Worm (Caenorhabditis elegans) whole organism, young adult: ENCODE results near the gene mocs-1.

Experiments used
- atf-7 ChIP-seq: sonication (generic microtip); optimal IDR thresholded peaks from 2 replicates; lab custom pipeline; 2017; ENCODE audit warnings: mild to moderate bottlenecking, missing genetic modification characterization, missing compliant biosample characterization
- attf-3 ChIP-seq: fragments of 200-800 bp; sonication (Bioruptor generic); conservative IDR thresholded peaks from 2 replicates; pipeline ENCODE4 v1.3.6; 2022; ENCODE audit warnings: missing genetic modification reagents, missing genetic modification characterization, missing compliant biosample characterization
- ceh-79 ChIP-seq: sonication (generic microtip); optimal IDR thresholded peaks from 2 replicates; lab custom pipeline; 2017; ENCODE audit warnings: mild to moderate bottlenecking, missing genetic modification characterization, missing compliant biosample characterization
- chd-7 ChIP-seq: sonication (generic microtip); optimal IDR thresholded peaks from 2 replicates; lab custom pipeline; 2016; ENCODE audit warnings: mild to moderate bottlenecking, missing genetic modification characterization, moderate library complexity, missing compliant biosample characterization
- hsf-1 ChIP-seq: fragments of 200-800 bp; sonication (Bioruptor generic); IDR thresholded peaks from 2 replicates; pipeline ENCODE4 v1.3.6; 2022; ENCODE audit warnings: missing genetic modification reagents, missing genetic modification characterization, missing compliant biosample characterization
- mel-28 ChIP-seq: sonication (generic microtip); optimal IDR thresholded peaks from 2 replicates; lab custom pipeline; 2016; ENCODE audit warnings: borderline replicate concordance, mild to moderate bottlenecking, missing genetic modification characterization, missing compliant biosample characterization
- somi-1 ChIP-seq: fragments of 200-800 bp; sonication (Bioruptor generic); optimal IDR thresholded peaks from 2 replicates; lab custom pipeline; 2018; ENCODE audit warnings: mild to moderate bottlenecking, missing genetic modification characterization, missing compliant biosample characterization
- unc-62 ChIP-seq: fragments of 150-350 bp; optimal IDR thresholded peaks from 2 replicates; lab custom pipeline; 2014; ENCODE audit warnings: missing biosample characterization, missing genetic modification reagents, missing genetic modification characterization
- ztf-22 ChIP-seq: fragments of 200-800 bp; sonication (Bioruptor generic); optimal IDR thresholded peaks from 2 replicates; lab custom pipeline; 2018; ENCODE audit warnings: mild to moderate bottlenecking, missing genetic modification characterization, moderate library complexity, missing compliant biosample characterization
- ztf-6 ChIP-seq: fragments of 200-800 bp; sonication (Bioruptor generic); IDR thresholded peaks from 2 replicates; pipeline ENCODE4 v1.3.6; 2022; ENCODE audit warnings: missing genetic modification reagents, missing genetic modification characterization, missing compliant biosample characterization

ce11 chrX:15487806-15488205 lies 47.2 kb upstream of the mocs-1 start, which contains the start of gene H13N06.2:
- TF ChIP-seq ztf-22 (GFP tag; lab: Kevin White, UChicago): no peak
- TF ChIP-seq chd-7 (tag; lab: Kevin White, UChicago): no peak
- TF ChIP-seq ceh-79 (tag; lab: Kevin White, UChicago): no peak
- TF ChIP-seq somi-1 (GFP tag; lab: Kevin White, UChicago): no peak
- no peak for TF ChIP-seq mel-28 (tag; lab: Kevin White, UChicago)
- no peak for TF ChIP-seq unc-62
- TF ChIP-seq attf-3 (GFP tag; lab: Robert Waterston, UW): no peak
- TF ChIP-seq ztf-6: no peak
- TF ChIP-seq hsf-1 (GFP tag; lab: Robert Waterston, UW): no peak
- no peak for TF ChIP-seq atf-7 (tag; lab: Kevin White, UChicago)
